Worm (Caenorhabditis elegans): ENCODE results near the gene T02G5.15.

The T02G5.15 gene

ce11 chrII:7103111-7103510 lies 19.0 kb downstream of the T02G5.15 start:
- TF ChIP-seq unc-62 (GFP tag; optimal IDR thresholded peaks at IDR 0.05 in 1 of 2) (peak in 1 of 2 experiments; percentile 93), unc-62 (tag; optimal IDR thresholded peaks at IDR 0.05) (no peak), mxl-2 (GFP tag; conservative IDR thresholded peaks at IDR 0.05) (no peak)

- TF ChIP-seq lin-13 (GFP tag; optimal IDR thresholded peaks at IDR 0.05) (peak; percentile 78), nhr-25 (tag; optimal IDR thresholded peaks at IDR 0.05; ENCODE audit: borderline replicate concordance, insufficient read depth) (no peak), tra-1 (GFP tag; IDR thresholded peaks at IDR 0.05) (no peak), duxl-1 (tag; optimal IDR thresholded peaks at IDR 0.05; ENCODE audit: poor library complexity) (no peak), ces-1 (GFP tag; optimal IDR thresholded peaks at IDR 0.05) (peak; percentile 29), egl-27 (tag; optimal IDR thresholded peaks at IDR 0.05) (no peak), dpl-1 (GFP tag; optimal IDR thresholded peaks at IDR 0.05) (peak; percentile 72), lin-15B (tag; optimal IDR thresholded peaks at IDR 0.05) (peak; percentile 80), mdl-1 (tag; optimal IDR thresholded peaks at IDR 0.05) (peak in 1 of 2 experiments; percentile 49), nhr-10 (tag; optimal IDR thresholded peaks at IDR 0.05) (no peak), ceh-20 (GFP tag; IDR thresholded peaks at IDR 0.05) (0 out of 2 replicates have a peak, but pooled peaks have one; percentile 41), attf-4 (tag; optimal IDR thresholded peaks at IDR 0.05) (no peak), ceh-32 (tag; optimal IDR thresholded peaks at IDR 0.05; ENCODE audit: poor library complexity) (no peak), mxl-2 (GFP tag; conservative IDR thresholded peaks at IDR 0.05) (no peak), T26A8.4 (GFP tag; IDR thresholded peaks at IDR 0.05) (peak; percentile 35; the same call in 1 of the 2 replicates), zfp-3 (GFP tag; conservative IDR thresholded peaks at IDR 0.05) (no peak), dmd-8 (GFP tag; IDR thresholded peaks at IDR 0.05) (no peak), lsy-2 (tag; optimal IDR thresholded peaks at IDR 0.05) (peak; percentile 95 to 99), mes-2 (tag; optimal IDR thresholded peaks at IDR 0.05; ENCODE audit: poor library complexity, severe bottlenecking) (peak; percentile 89), madf-5 (GFP tag; IDR thresholded peaks at IDR 0.05) (no peak), T20F7.1 (GFP tag; optimal IDR thresholded peaks at IDR 0.05) (peak; percentile 99), lin-1 (GFP tag; IDR thresholded peaks at IDR 0.05) (no peak), aha-1 (tag) (peak; percentile 97), set-16 (GFP tag; IDR thresholded peaks at IDR 0.05) (no peak), daf-19 (GFP tag; conservative IDR thresholded peaks at IDR 0.05) (no peak), nhr-48 (tag; optimal IDR thresholded peaks at IDR 0.05) (no peak), zip-11 (GFP tag; IDR thresholded peaks at IDR 0.05) (no peak), rbr-2 (tag; optimal IDR thresholded peaks at IDR 0.05) (peak; percentile 71), mep-1 (tag; optimal IDR thresholded peaks at IDR 0.05) (peak; percentile 82), jun-1 (tag; optimal IDR thresholded peaks at IDR 0.05) (peak; percentile 39), dmd-6 (GFP tag; IDR thresholded peaks at IDR 0.05) (peak; percentile 29; the same call in 1 of the 2 replicates), nhr-76 (tag; optimal IDR thresholded peaks at IDR 0.05) (no peak), skn-1 (tag; optimal IDR thresholded peaks at IDR 0.05) (no peak), nhr-28 (tag; optimal IDR thresholded peaks at IDR 0.05) (peak; percentile 70), ceh-28 (tag; optimal IDR thresholded peaks at IDR 0.05) (no peak), pha-4 (GFP tag; IDR thresholded peaks at IDR 0.05) (no peak), pha-4 (tag; optimal IDR thresholded peaks at IDR 0.05) (peak; percentile 90), D1046.2 (GFP tag; IDR thresholded peaks at IDR 0.05) (no peak), gei-8 (GFP tag; optimal IDR thresholded peaks at IDR 0.05) (no peak), ceh-62 (tag; optimal IDR thresholded peaks at IDR 0.05) (no peak), daf-8 (GFP tag; IDR thresholded peaks at IDR 0.05) (no peak), fkh-10 (GFP tag; optimal IDR thresholded peaks at IDR 0.05) (peak; percentile 58), zfp-2 (tag; optimal IDR thresholded peaks at IDR 0.05) (peak; percentile 70), hmg-1.1 (GFP tag; IDR thresholded peaks at IDR 0.05) (no peak), spr-3 (GFP tag; optimal IDR thresholded peaks at IDR 0.05) (no peak), nhr-42 (GFP tag; IDR thresholded peaks at IDR 0.05) (no peak)
Measured at ce11 chrII:7104794-7105613, 20.9 kb downstream of the T02G5.15 start, which contains the start of the genes farl-11 and rpl-33. TSS of gene farl-11 (minus strand) at chrII:7105035. TSS of gene rpl-33 (plus strand) at chrII:7105563.
